Worm (Caenorhabditis elegans) whole organism, young adult: ENCODE data around the gene rpi-2.

Source experiments
- B0035.1 ChIP-seq: sonication (generic microtip); optimal IDR thresholded peaks from 2 replicates; lab custom pipeline; 2016; ENCODE audit warnings: missing genetic modification characterization, mild to moderate bottlenecking, missing compliant biosample characterization, missing genotype, missing genetic modification reagents
- B0336.3 ChIP-seq: fragments of 200-800 bp; sonication (Bioruptor generic); IDR thresholded peaks from 2 replicates; pipeline ENCODE4 v1.3.6; 2022; ENCODE audit warnings: missing genetic modification characterization, missing compliant biosample characterization
- C06A6.2 ChIP-seq: fragments of 200-800 bp; sonication (Bioruptor generic); conservative IDR thresholded peaks from 2 replicates; pipeline ENCODE4 v1.3.6; 2022; ENCODE audit warnings: missing genetic modification characterization, missing compliant biosample characterization
- D2030.7 ChIP-seq: fragments of 200-800 bp; sonication (Bioruptor generic); IDR thresholded peaks from 2 replicates; pipeline ENCODE4 v1.3.6; 2022; ENCODE audit warnings: missing genetic modification reagents, missing genetic modification characterization, missing compliant biosample characterization
- F33H1.4 ChIP-seq: fragments of 200-800 bp; sonication (Bioruptor generic); IDR thresholded peaks from 2 replicates; pipeline ENCODE4 v1.3.6; 2022; ENCODE audit warnings: missing genetic modification reagents, missing genetic modification characterization, missing compliant biosample characterization
- F39B2.1 ChIP-seq: fragments of 200-800 bp; sonication (Bioruptor generic); IDR thresholded peaks from 2 replicates; pipeline ENCODE4 v1.3.6; 2022; ENCODE audit warnings: missing genetic modification reagents, missing genetic modification characterization, missing compliant biosample characterization
- F49E8.2 ChIP-seq: sonication (generic microtip); optimal IDR thresholded peaks from 3 replicates; lab custom pipeline; 2017; ENCODE audit warnings: missing genetic modification characterization, mild to moderate bottlenecking, missing compliant biosample characterization, antibody characterized with exemption, moderate library complexity; ENCODE audit not compliant: insufficient read depth
- Y79H2A.3 ChIP-seq: fragments of 200-800 bp; sonication (Bioruptor generic); conservative IDR thresholded peaks from 2 replicates; pipeline ENCODE4 v1.3.6; 2022; ENCODE audit warnings: missing genetic modification reagents, missing genetic modification characterization, missing compliant biosample characterization
- Y95B8A.8 ChIP-seq: fragments of 200-800 bp; sonication (Bioruptor generic); IDR thresholded peaks from 2 replicates; pipeline ENCODE4 v1.3.6; 2022; ENCODE audit warnings: missing genetic modification reagents, missing genetic modification characterization, missing compliant biosample characterization
- atf-7 ChIP-seq: sonication (generic microtip); optimal IDR thresholded peaks from 2 replicates; lab custom pipeline; 2017; ENCODE audit warnings: mild to moderate bottlenecking, missing genetic modification characterization, missing compliant biosample characterization
- attf-5 ChIP-seq: fragments of 200-800 bp; sonication (Bioruptor generic); optimal IDR thresholded peaks from 2 replicates; lab custom pipeline; 2018; ENCODE audit warnings: mild to moderate bottlenecking, missing genetic modification characterization, missing compliant biosample characterization
- bed-2 ChIP-seq: fragments of 200-800 bp; sonication (Bioruptor generic); IDR thresholded peaks from 2 replicates; pipeline ENCODE4 v1.3.6; 2022; ENCODE audit warnings: missing genetic modification reagents, missing genetic modification characterization, missing compliant biosample characterization
- cebp-1 ChIP-seq, 2 experiments: fragments of 200-800 bp in 1 of 2; sonication (Bioruptor generic) in 1 of 2; sonication (generic microtip) in 1 of 2; IDR thresholded peaks in 1 of 2; optimal IDR thresholded peaks in 1 of 2; 2 replicates each; pipeline versions ENCODE4 v1.3.6 to Lab custom; 2017 to 2022; ENCODE audit warnings: missing compliant biosample characterization in 2 of 2, missing genetic modification characterization in 2 of 2, mild to moderate bottlenecking in 1 of 2, missing genetic modification reagents in 1 of 2, moderate library complexity in 1 of 2
- dox-1 ChIP-seq: fragments of 200-800 bp; sonication (Bioruptor generic); IDR thresholded peaks from 2 replicates; pipeline ENCODE4 v1.3.6; 2022; ENCODE audit warnings: missing genetic modification reagents, missing genetic modification characterization, missing compliant biosample characterization
- efl-1 ChIP-seq: fragments of 150-350 bp; optimal IDR thresholded peaks from 2 replicates; lab custom pipeline; 2014; ENCODE audit warnings: missing biosample characterization, missing genetic modification reagents, missing genetic modification characterization
- egl-44 ChIP-seq: fragments of 200-800 bp; sonication (Bioruptor generic); IDR thresholded peaks from 2 replicates; pipeline ENCODE4 v1.3.6; 2022; ENCODE audit warnings: missing genetic modification reagents, missing genetic modification characterization, missing compliant biosample characterization
- ekl-4 ChIP-seq: fragments of 200-800 bp; sonication (Bioruptor generic); IDR thresholded peaks from 2 replicates; pipeline ENCODE4 v1.3.6; 2022; ENCODE audit warnings: missing genetic modification reagents, missing genetic modification characterization, missing compliant biosample characterization
- hmg-1.2 ChIP-seq: fragments of 200-800 bp; sonication (Bioruptor generic); IDR thresholded peaks from 2 replicates; pipeline ENCODE4 v1.3.6; 2022; ENCODE audit warnings: missing genetic modification reagents, missing genetic modification characterization, missing compliant biosample characterization
- hmg-20 ChIP-seq: fragments of 200-800 bp; sonication (Bioruptor generic); IDR thresholded peaks from 2 replicates; pipeline ENCODE4 v1.3.6; 2022; ENCODE audit warnings: missing genetic modification reagents, missing genetic modification characterization, missing compliant biosample characterization
- lag-1 ChIP-seq: fragments of 200-800 bp; sonication (Bioruptor generic); IDR thresholded peaks from 2 replicates; pipeline ENCODE4 v1.3.6; 2022; ENCODE audit warnings: missing genetic modification reagents, missing genetic modification characterization, missing compliant biosample characterization
- let-607 ChIP-seq, 2 experiments: fragments of 200-800 bp in 1 of 2; sonication (Bioruptor generic) in 1 of 2; sonication (generic microtip) in 1 of 2; optimal IDR thresholded peaks; 2 replicates each; lab custom pipeline; 2016 to 2018; ENCODE audit warnings: mild to moderate bottlenecking in 2 of 2, missing compliant biosample characterization in 2 of 2, missing genetic modification characterization in 2 of 2, moderate library complexity in 2 of 2, missing genotype in 1 of 2
- lin-26 ChIP-seq: fragments of 200-800 bp; sonication (Bioruptor generic); IDR thresholded peaks from 2 replicates; pipeline ENCODE4 v1.3.6; 2022; ENCODE audit warnings: missing genetic modification reagents, missing genetic modification characterization, missing compliant biosample characterization
- lir-1 ChIP-seq: fragments of 200-800 bp; sonication (Bioruptor generic); conservative IDR thresholded peaks from 2 replicates; pipeline ENCODE4 v1.3.6; 2022; ENCODE audit warnings: missing genetic modification reagents, missing genetic modification characterization, missing compliant biosample characterization
- madf-10 ChIP-seq: sonication (generic microtip); optimal IDR thresholded peaks from 2 replicates; lab custom pipeline; 2016; ENCODE audit warnings: mild to moderate bottlenecking, missing genetic modification characterization, missing compliant biosample characterization
- mcd-1 ChIP-seq: fragments of 200-800 bp; sonication (Bioruptor generic); IDR thresholded peaks from 2 replicates; pipeline ENCODE4 v1.3.6; 2022; ENCODE audit warnings: missing genetic modification reagents, missing genetic modification characterization, missing compliant biosample characterization
- nfyb-1 ChIP-seq: fragments of 200-800 bp; sonication (Bioruptor generic); IDR thresholded peaks from 2 replicates; pipeline ENCODE4 v1.3.6; 2022; ENCODE audit warnings: missing genetic modification reagents, missing genetic modification characterization, missing compliant biosample characterization
- nhr-120 ChIP-seq: fragments of 200-800 bp; sonication (Bioruptor generic); IDR thresholded peaks from 2 replicates; pipeline ENCODE4 v1.3.6; 2022; ENCODE audit warnings: missing genetic modification characterization, missing compliant biosample characterization
- nhr-27 ChIP-seq: fragments of 200-800 bp; sonication (Bioruptor generic); optimal IDR thresholded peaks from 2 replicates; lab custom pipeline; 2018; ENCODE audit warnings: mild to moderate bottlenecking, missing genetic modification characterization, moderate library complexity, missing compliant biosample characterization
- nhr-80 ChIP-seq: sonication (generic microtip); optimal IDR thresholded peaks from 2 replicates; lab custom pipeline; 2016; ENCODE audit warnings: missing genetic modification characterization, missing compliant biosample characterization
- snpc-4 ChIP-seq, 5 experiments: fragments of 150-350 bp in 1 of 5; sonication (generic microtip) in 4 of 5; optimal IDR thresholded peaks; 2 replicates each; lab custom pipeline; 2014 to 2018; ENCODE audit warnings: missing genetic modification characterization in 5 of 5, missing biosample characterization in 3 of 5, antibody characterized with exemption in 2 of 5, mild to moderate bottlenecking in 2 of 5, missing compliant biosample characterization in 2 of 5, missing genotype in 2 of 5, moderate library complexity in 2 of 5, missing genetic modification reagents in 1 of 5
- somi-1 ChIP-seq: fragments of 200-800 bp; sonication (Bioruptor generic); optimal IDR thresholded peaks from 2 replicates; lab custom pipeline; 2018; ENCODE audit warnings: mild to moderate bottlenecking, missing genetic modification characterization, missing compliant biosample characterization
- sptf-2 ChIP-seq: fragments of 200-800 bp; sonication (Bioruptor generic); optimal IDR thresholded peaks from 2 replicates; lab custom pipeline; 2018; ENCODE audit warnings: mild to moderate bottlenecking, missing genetic modification characterization, missing compliant biosample characterization
- tbx-9 ChIP-seq: sonication (generic microtip); optimal IDR thresholded peaks from 2 replicates; lab custom pipeline; 2016; ENCODE audit warnings: borderline replicate concordance, missing genetic modification characterization, inconsistent platforms, missing compliant biosample characterization
- unc-130 ChIP-seq: sonication (generic microtip); optimal IDR thresholded peaks from 2 replicates; lab custom pipeline; 2016; ENCODE audit warnings: missing genetic modification reagents, missing genetic modification characterization, missing compliant biosample characterization
- zfh-2 ChIP-seq: fragments of 200-800 bp; sonication (Bioruptor generic); conservative IDR thresholded peaks from 2 replicates; pipeline ENCODE4 v1.3.6; 2022; ENCODE audit warnings: missing genetic modification reagents, missing genetic modification characterization, missing compliant biosample characterization
- ztf-18 ChIP-seq: sonication (generic microtip); optimal IDR thresholded peaks from 2 replicates; lab custom pipeline; 2016; ENCODE audit warnings: missing genotype, mild to moderate bottlenecking, missing genetic modification characterization, missing compliant biosample characterization
- ztf-3 ChIP-seq: fragments of 200-800 bp; sonication (Bioruptor generic); optimal IDR thresholded peaks from 2 replicates; lab custom pipeline; 2018; ENCODE audit warnings: mild to moderate bottlenecking, missing genetic modification characterization, missing compliant biosample characterization

The rpi-2 gene

DNA sequence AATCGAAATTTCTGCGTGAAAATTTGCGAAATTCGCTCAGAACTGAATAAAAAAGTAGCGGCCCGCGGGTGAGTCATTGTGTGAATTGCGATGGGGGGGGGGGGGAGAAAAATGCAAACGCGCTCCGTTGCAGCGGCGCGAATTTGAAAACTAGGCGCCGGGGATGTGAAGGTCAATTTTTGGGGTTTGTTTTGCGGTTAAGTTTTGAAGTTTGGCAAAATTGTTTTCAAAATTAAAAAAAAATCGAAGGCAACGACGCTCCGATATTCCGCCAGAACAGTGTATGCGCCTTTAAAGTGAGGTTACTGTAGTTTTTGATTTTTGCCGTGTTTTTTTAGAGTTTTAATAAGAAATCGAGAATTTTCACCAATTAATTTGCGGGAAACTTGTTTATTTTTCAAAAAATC, 27.3 kb downstream of the rpi-2 start (continued):
- TF ChIP-seq C06A6.2 (GFP tag; lab: Robert Waterston, UW) (no peak), Y79H2A.3 (GFP tag; lab: Robert Waterston, UW) (no peak), sptf-2 (GFP tag; lab: Kevin White, UChicago) (no peak)

DNA sequence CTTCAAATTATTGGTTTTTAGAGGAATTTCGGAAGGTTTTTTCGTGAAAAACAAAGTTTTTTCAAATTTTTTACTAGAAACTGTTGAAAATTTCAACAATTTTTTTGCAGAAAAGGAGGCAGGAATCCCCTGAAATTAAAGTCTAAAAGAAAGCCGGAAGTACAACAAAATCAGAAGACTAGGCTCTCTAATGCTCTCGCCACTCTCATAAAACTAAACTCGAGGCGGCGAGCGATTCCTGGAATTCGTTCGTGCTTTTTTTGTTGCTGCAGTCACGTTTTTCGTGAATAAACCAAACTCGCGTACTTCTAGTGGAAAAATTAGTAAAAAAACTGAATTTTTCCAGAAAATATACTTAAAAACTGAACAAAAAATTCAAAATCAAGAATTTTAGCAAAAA, 27.8 kb downstream of the rpi-2 start:
- no peak for TF ChIP-seq ztf-18 (tag; lab: Kevin White, UChicago)
- TF ChIP-seq bed-2 (GFP tag; lab: Robert Waterston, UW): no peak
- no peak for TF ChIP-seq ztf-3 (GFP tag; lab: Kevin White, UChicago)
- TF ChIP-seq ekl-4 (GFP tag; lab: Robert Waterston, UW): no peak
- TF ChIP-seq nhr-27 (tag; lab: Kevin White, UChicago): no peak
- TF ChIP-seq B0336.3 (GFP tag; lab: Robert Waterston, UW): no peak
- TF ChIP-seq D2030.7: no peak
- no peak for TF ChIP-seq lin-26 (GFP tag; lab: Robert Waterston, UW)
- no peak for TF ChIP-seq lag-1
- no peak for TF ChIP-seq nhr-120 (GFP tag; lab: Robert Waterston, UW)
- no peak for TF ChIP-seq unc-130 (GFP tag; lab: Kevin White, UChicago)
- no peak for TF ChIP-seq hmg-20 (GFP tag; lab: Robert Waterston, UW)
- TF ChIP-seq snpc-4 (GFP tag; optimal IDR thresholded peaks at IDR 0.05; lab: Kevin White, UChicago): no peak
- TF ChIP-seq snpc-4 (tag; optimal IDR thresholded peaks at IDR 0.05; lab: Kevin White, UChicago): no peak
- TF ChIP-seq Y95B8A.8: no peak
- TF ChIP-seq lir-1 (GFP tag; lab: Robert Waterston, UW): no peak

DNA sequence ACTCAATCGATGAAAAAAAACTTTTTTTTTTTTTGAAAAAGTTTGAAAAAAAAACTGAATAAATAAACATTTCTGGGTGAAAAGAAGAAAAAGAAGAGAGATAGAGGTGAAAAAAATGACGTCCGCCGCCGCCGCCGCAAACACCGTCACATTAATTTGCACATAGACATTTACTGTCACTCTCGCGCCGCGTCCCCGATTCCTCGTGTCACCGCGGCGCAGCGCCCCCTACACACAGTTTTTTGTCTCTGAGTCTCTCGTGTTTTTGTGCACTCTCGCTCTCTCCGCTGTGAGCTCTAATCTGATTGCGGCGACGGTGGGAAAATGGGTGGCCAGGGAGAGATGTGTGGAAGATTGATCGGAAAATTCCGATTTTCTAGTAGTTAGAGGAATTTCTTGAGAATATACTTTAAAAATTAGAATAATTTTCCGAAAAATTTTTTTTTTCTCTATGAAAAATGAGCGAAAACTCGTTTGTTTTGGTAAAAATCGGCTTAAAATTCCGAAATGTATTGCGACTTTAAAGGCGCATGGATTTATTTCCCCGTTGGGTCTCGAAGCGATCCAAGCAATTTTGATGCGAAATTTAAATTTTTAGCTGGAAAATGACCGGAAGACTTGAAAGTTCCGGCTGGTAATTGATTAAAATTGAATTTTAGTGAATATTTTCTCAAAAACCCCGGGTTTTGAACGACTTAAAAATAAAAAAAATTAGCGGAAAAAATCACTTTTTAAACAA, 28.5 kb downstream of the rpi-2 start:
- TF ChIP-seq F49E8.2 (tag; lab: Kevin White, UChicago) (no peak), egl-44 (no peak), attf-5 (GFP tag; lab: Kevin White, UChicago) (peak; percentile 22), somi-1 (GFP tag; lab: Kevin White, UChicago) (no peak), tbx-9 (tag; lab: Kevin White, UChicago) (no peak), zfh-2 (GFP tag; lab: Robert Waterston, UW) (peak; percentile 92), dox-1 (GFP tag; lab: Robert Waterston, UW) (0 out of 2 replicates have a peak, but pooled peaks have one; percentile 24), nfyb-1 (GFP tag; lab: Robert Waterston, UW) (peak; percentile 41; the same call in 1 of the 2 replicates), madf-10 (tag; lab: Kevin White, UChicago) (peak; percentile 66), nhr-80 (tag; lab: Kevin White, UChicago) (peak; percentile 51), F39B2.1 (no peak), atf-7 (no peak), B0035.1 (tag; lab: Kevin White, UChicago) (no peak), lin-26 (GFP tag; lab: Robert Waterston, UW) (0 out of 2 replicates have a peak, but pooled peaks have one; percentile 30), hmg-1.2 (GFP tag; lab: Robert Waterston, UW) (peak; percentile 57; the same call in 1 of the 2 replicates), F33H1.4 (GFP tag; lab: Robert Waterston, UW) (peak; percentile 50), let-607 (tag; optimal IDR thresholded peaks at IDR 0.05; lab: Kevin White, UChicago) (peak; percentile 46 to 83), bed-2 (GFP tag; lab: Robert Waterston, UW) (no peak), mcd-1 (GFP tag; lab: Robert Waterston, UW) (peak; percentile 22; the same call in 1 of the 2 replicates), cebp-1 (GFP tag; IDR thresholded peaks at IDR 0.05; lab: Robert Waterston, UW) (no peak), cebp-1 (tag; optimal IDR thresholded peaks at IDR 0.05; lab: Kevin White, UChicago) (peak; percentile 43), efl-1 (no peak)
